Worm (Caenorhabditis elegans): Measurements from ENCODE around the gene ttr-45.

Gene ttr-45

DNA sequence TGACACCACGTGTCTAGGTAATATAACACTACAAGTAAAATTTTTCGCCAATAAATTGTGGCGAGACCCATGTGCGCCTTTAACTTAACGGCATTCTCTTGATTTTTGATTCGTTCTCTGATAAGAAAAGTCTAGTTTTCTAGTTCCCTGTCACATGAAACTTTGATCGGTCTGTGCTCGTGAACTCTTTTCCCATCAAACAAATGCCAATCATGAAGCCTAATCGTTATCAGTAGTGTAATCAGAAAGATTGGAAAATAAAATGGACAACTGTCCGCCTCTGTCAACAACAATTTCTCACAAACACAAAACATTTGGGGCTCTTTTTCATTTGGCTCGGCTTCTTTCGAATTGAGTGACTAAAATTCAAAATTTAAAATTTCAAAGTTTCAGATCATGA, at the start of gene ttr-45:
ttr-45 (plus strand) TSS at position 385 of the 400 bp plus-strand sequence.
- no peak for TF ChIP-seq W03F9.2 (tag; optimal IDR thresholded peaks at IDR 0.05)
- no peak for TF ChIP-seq dao-5 (tag; optimal IDR thresholded peaks at IDR 0.05)
- no peak for TF ChIP-seq him-1 (tag; optimal IDR thresholded peaks at IDR 0.05)

ce11 chrIV:13205891-13206290, 48.1 kb upstream of the ttr-45 start:
- TF ChIP-seq W03F9.2 (tag; optimal IDR thresholded peaks at IDR 0.05) (no peak), dao-5 (tag; optimal IDR thresholded peaks at IDR 0.05) (no peak), him-1 (tag; optimal IDR thresholded peaks at IDR 0.05) (no peak)

DNA sequence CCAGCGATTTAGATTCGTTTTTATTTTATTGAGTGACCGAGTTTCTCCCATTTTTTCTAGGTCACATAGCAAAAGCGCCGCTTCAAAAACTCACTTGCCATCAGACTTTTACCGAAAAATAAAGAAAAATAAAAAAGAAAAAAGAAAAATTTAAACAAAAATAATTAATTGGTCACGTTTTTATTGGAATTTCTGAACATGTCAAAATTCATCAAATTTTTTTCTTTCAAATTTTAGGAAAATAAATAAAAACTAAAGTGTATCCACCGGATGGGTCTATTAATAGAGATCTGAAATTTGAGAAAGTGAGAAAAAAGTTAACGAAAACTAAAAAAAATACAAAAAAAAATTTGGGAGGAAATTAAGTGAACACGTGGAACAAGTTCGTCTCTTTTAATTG, 44.5 kb upstream of the ttr-45 start, which contains the start of gene C48D1.9:
C48D1.9 (minus strand) TSS at position 101 of the 400 bp plus-strand sequence.
- no peak for TF ChIP-seq W03F9.2 (tag; optimal IDR thresholded peaks at IDR 0.05)

- no peak for TF ChIP-seq dao-5 (tag; optimal IDR thresholded peaks at IDR 0.05)
- no peak for TF ChIP-seq him-1 (tag; optimal IDR thresholded peaks at IDR 0.05)
- no peak for TF ChIP-seq W03F9.2 (tag; optimal IDR thresholded peaks at IDR 0.05)
Observed at ce11 chrIV:13214466-13214865, 39.6 kb upstream of the ttr-45 start, which contains the start of gene cho-1. cho-1 (minus strand) TSS chrIV:13214566.

DNA sequence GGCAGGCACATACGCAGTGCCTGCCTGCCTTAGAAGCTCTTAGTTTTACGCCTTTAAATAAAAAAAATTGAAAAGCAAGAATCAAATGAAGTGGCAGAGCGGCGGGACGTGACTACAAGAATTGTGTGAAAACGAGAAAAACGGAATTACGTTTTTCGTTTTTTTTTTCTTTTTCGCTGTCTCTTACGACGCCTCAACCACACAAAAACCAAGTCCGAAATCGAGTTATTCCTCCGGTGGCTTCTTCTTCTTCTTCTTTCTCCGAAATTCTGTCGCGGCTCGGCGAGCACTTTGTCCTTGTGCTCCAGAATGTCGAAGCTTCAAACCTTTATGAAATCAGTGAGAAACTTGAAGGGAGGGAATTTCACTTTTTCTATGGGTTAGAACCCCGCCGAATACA, 33.4 kb upstream of the ttr-45 start:
- no peak for TF ChIP-seq W03F9.2 (tag; optimal IDR thresholded peaks at IDR 0.05)
- no peak for TF ChIP-seq dao-5 (tag; optimal IDR thresholded peaks at IDR 0.05)
- no peak for TF ChIP-seq him-1 (tag; optimal IDR thresholded peaks at IDR 0.05)

ce11 chrIV:13221657-13222056, 32.4 kb upstream of the ttr-45 start, which contains the start of gene C48D1.5:
C48D1.5 (plus strand) TSS chrIV:13221957.
- no peak for TF ChIP-seq W03F9.2 (tag; optimal IDR thresholded peaks at IDR 0.05)
- no peak for TF ChIP-seq him-1 (tag; optimal IDR thresholded peaks at IDR 0.05)
- TF ChIP-seq dao-5 (tag; optimal IDR thresholded peaks at IDR 0.05), result no peak

DNA sequence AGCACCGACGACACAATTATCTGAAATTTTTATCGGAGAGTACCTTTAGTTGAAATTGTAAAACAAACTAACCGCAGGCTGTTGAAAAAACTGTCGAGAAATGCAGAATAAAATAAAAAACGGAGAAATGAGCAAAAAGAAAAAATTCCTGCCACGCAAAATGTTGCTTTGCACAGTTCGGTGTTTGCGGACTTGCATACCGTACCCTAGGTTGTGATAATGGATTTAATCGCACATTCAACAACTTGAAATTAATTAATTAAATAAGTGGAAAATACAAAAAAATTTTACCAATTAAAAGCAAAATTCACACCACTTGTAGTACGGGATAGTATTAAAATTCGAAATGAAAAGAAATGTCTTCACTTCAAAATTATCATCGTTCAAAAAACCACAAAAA, 22.6 kb upstream of the ttr-45 start:
- TF ChIP-seq dao-5 (tag; optimal IDR thresholded peaks at IDR 0.05) (no peak), W03F9.2 (tag; optimal IDR thresholded peaks at IDR 0.05) (no peak), him-1 (tag; optimal IDR thresholded peaks at IDR 0.05) (no peak)

DNA sequence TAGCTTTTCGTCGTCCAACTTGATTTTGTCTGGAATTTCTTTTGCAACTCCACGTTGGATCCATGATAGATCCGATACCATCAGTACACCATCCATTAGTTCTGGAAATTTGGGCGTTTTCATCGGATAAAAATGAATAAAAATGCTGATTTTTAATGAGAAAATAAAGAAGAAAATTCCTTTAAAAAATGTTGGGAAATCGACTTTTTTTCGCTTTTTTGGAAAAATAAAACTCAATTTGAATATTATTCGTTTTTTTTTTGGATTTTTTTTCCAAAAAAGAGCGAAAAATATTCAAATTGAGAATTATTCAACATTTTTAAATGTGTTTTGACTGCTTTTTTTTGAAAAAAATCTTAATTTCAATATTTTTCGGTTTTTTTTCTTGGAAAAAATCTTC, 17.5 kb upstream of the ttr-45 start, which contains the start of gene pwp-1:
pwp-1 (minus strand) TSS at position 101 of the 400 bp plus-strand sequence.
- TF ChIP-seq W03F9.2 (tag; optimal IDR thresholded peaks at IDR 0.05) (no peak), dao-5 (tag; optimal IDR thresholded peaks at IDR 0.05) (no peak), him-1 (tag; optimal IDR thresholded peaks at IDR 0.05) (no peak)

- no peak for TF ChIP-seq dao-5 (tag; optimal IDR thresholded peaks at IDR 0.05)
- TF ChIP-seq W03F9.2 (tag; optimal IDR thresholded peaks at IDR 0.05), result peak; percentile 36
Observed at ce11 chrIV:13238943-13239861, 14.8 kb upstream of the ttr-45 start, which contains the start of gene tag-115. tag-115 (minus strand) TSS chrIV:13239414.

ce11 chrIV:13240078-13240841, 13.8 kb upstream of the ttr-45 start, which contains the start of gene rpl-12:
rpl-12 (minus strand) TSS chrIV:13240651.
- TF ChIP-seq dao-5 (tag; optimal IDR thresholded peaks at IDR 0.05) (no peak), him-1 (tag; optimal IDR thresholded peaks at IDR 0.05) (peak; percentile 92), W03F9.2 (tag; optimal IDR thresholded peaks at IDR 0.05) (peak; percentile 98)

DNA sequence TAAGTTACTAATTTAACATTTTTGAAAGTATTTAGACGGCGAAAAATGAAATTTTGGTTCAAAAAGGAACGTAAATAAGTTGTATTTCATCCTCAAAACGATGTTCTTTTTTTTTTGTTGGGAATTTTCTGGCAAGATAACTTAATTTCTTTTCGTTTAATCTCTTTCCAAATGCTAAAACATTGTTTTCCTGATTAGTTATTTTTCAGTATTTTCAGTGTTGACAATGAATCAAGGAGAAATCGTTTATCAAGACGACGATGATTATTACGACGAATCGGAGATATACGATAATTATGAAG, 13.2 kb upstream of the ttr-45 start, which contains the start of gene lin-54:
lin-54 (plus strand) TSS at position 203 of the 302 bp plus-strand sequence.
- TF ChIP-seq dao-5 (tag; optimal IDR thresholded peaks at IDR 0.05) (no peak), W03F9.2 (tag; optimal IDR thresholded peaks at IDR 0.05) (no peak), him-1 (tag; optimal IDR thresholded peaks at IDR 0.05) (no peak)

- TF ChIP-seq W03F9.2 (tag; optimal IDR thresholded peaks at IDR 0.05) (no peak), dao-5 (tag; optimal IDR thresholded peaks at IDR 0.05) (no peak), him-1 (tag; optimal IDR thresholded peaks at IDR 0.05) (no peak)
Observed at ce11 chrIV:13241340-13241739, 12.7 kb upstream of the ttr-45 start.

DNA sequence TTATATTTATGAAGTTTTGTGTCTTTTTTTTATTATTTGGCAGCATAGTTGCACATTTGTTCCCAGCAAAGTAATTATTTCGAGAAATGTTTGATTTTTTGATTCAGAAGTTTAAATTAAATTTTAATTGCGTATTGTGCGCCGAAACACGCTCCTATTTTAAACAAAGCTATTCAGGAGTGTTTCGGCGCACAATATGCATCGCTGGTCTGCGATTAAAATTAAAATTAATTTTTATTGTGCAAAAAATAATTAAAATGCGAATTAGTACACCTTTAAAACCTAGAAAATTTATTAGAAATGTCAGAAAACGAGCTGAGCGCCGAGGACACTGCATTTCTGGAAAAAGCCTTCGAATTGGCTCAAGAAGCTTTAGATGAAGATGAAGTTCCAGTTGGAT, 10.7 kb upstream of the ttr-45 start, which contains the start of gene JC8.4:
JC8.4 (plus strand) TSS at position 301 of the 400 bp plus-strand sequence.
- no peak for TF ChIP-seq him-1 (tag; optimal IDR thresholded peaks at IDR 0.05)
- no peak for TF ChIP-seq dao-5 (tag; optimal IDR thresholded peaks at IDR 0.05)
- no peak for TF ChIP-seq W03F9.2 (tag; optimal IDR thresholded peaks at IDR 0.05)

DNA sequence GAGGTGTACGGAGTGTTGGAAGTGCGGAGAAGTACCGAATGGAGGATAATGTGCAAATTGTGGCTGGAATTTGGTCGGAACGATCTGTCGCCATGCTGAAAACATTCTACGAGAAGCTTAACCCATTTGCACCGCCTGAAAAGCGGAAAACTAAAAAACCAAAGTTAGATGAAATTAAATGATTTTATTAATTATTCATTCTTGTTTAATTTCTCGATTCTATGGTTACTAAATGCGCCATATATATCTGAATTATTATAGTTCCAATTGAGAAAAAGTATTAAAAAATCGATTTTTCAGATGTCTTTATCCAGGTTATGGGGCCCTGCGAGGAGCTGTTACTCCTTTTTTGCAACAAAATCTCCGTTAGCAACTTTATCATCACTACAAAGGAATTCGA, 10.0 kb upstream of the ttr-45 start, which contains the start of gene cox-11:
cox-11 (plus strand) TSS at position 301 of the 400 bp plus-strand sequence.
- no peak for TF ChIP-seq dao-5 (tag; optimal IDR thresholded peaks at IDR 0.05)
- TF ChIP-seq him-1 (tag; optimal IDR thresholded peaks at IDR 0.05), result no peak
